Fruit fly (Drosophila melanogaster): ENCODE results near the gene CG15386.

CG15386 gene

dm6 chr2L:2172460-2173121 is 44.5 kb downstream of the CG15386 start (continued):
- TF ChIP-seq CG32772 (GFP tag; IDR thresholded peaks at IDR 0.05) (no peak), zen2 (GFP tag; IDR thresholded peaks at IDR 0.05; ENCODE audit: partially characterized antibody) (no peak), CG12659 (GFP tag; optimal IDR thresholded peaks at IDR 0.05) (no peak), dpn (GFP tag; optimal IDR thresholded peaks at IDR 0.05) (no peak), odd (GFP tag; optimal IDR thresholded peaks at IDR 0.05) (no peak), CG9876 (GFP tag; optimal IDR thresholded peaks at IDR 0.05) (no peak), CG17802 (tag; optimal IDR thresholded peaks at IDR 0.05) (no peak), row (GFP tag; IDR thresholded peaks at IDR 0.05) (peak; percentile 29; the same call in 2 of the 3 replicates), hb (GFP tag; IDR thresholded peaks at IDR 0.05; ENCODE audit: partially characterized antibody) (no peak), ems (GFP tag; optimal IDR thresholded peaks at IDR 0.05) (no peak), Sox102F (GFP tag; optimal IDR thresholded peaks at IDR 0.05) (peak; percentile 27), Dref (GFP tag; IDR thresholded peaks at IDR 0.05) (no peak), chm (GFP tag; IDR thresholded peaks at IDR 0.05) (no peak)

- TF ChIP-seq tio (GFP tag; optimal IDR thresholded peaks at IDR 0.05): no peak
- TF ChIP-seq CG12104 (GFP tag; optimal IDR thresholded peaks at IDR 0.05): no peak
- no peak for TF ChIP-seq lov (optimal IDR thresholded peaks at IDR 0.05)
- no peak for TF ChIP-seq lov (GFP tag; IDR thresholded peaks at IDR 0.05)
- TF ChIP-seq CG12769 (tag; optimal IDR thresholded peaks at IDR 0.05): peak; percentile 50
- TF ChIP-seq Stat92E (GFP tag; optimal IDR thresholded peaks at IDR 0.05): no peak
- no peak for TF ChIP-seq Dll (GFP tag; IDR thresholded peaks at IDR 0.05; ENCODE audit: partially characterized antibody)
- TF ChIP-seq D19B (GFP tag; optimal IDR thresholded peaks at IDR 0.05): no peak
- TF ChIP-seq CG34376 (GFP tag; optimal IDR thresholded peaks at IDR 0.05): peak; percentile 76
- peak; percentile 66 for TF ChIP-seq kah (GFP tag; optimal IDR thresholded peaks at IDR 0.05)
- no peak for TF ChIP-seq CG1792 (GFP tag; optimal IDR thresholded peaks at IDR 0.05)
- TF ChIP-seq B-H2 (GFP tag; optimal IDR thresholded peaks at IDR 0.05): no peak
- TF ChIP-seq CG14667 (GFP tag; IDR thresholded peaks at IDR 0.05): no peak
- TF ChIP-seq Nf-YA (GFP tag; IDR thresholded peaks at IDR 0.05): no peak
- peak; percentile 83 for TF ChIP-seq lab (GFP tag; optimal IDR thresholded peaks at IDR 0.05)
- TF ChIP-seq toy (GFP tag; IDR thresholded peaks at IDR 0.05): no peak
- no peak for TF ChIP-seq CG9437 (GFP tag; optimal IDR thresholded peaks at IDR 0.05)
- no peak for TF ChIP-seq chif (GFP tag; optimal IDR thresholded peaks at IDR 0.05)
- no peak for TF ChIP-seq D (optimal IDR thresholded peaks at IDR 0.05)
- no peak for TF ChIP-seq D (GFP tag; optimal IDR thresholded peaks at IDR 0.05)
- no peak for TF ChIP-seq tx (GFP tag; optimal IDR thresholded peaks at IDR 0.05)
- no peak for TF ChIP-seq CrebB (tag; optimal IDR thresholded peaks at IDR 0.05)
- no peak for TF ChIP-seq Dfd (GFP tag; optimal IDR thresholded peaks at IDR 0.05)
- no peak for TF ChIP-seq tap (tag; optimal IDR thresholded peaks at IDR 0.05)
- peak; percentile 22; the same call in 1 of the 2 replicates for TF ChIP-seq Poxn (GFP tag; IDR thresholded peaks at IDR 0.05)
- no peak for TF ChIP-seq bigmax (GFP tag; optimal IDR thresholded peaks at IDR 0.05)
- TF ChIP-seq GATAe (GFP tag; conservative IDR thresholded peaks at IDR 0.05): peak; percentile 77
- no peak for TF ChIP-seq dm (GFP tag; optimal IDR thresholded peaks at IDR 0.05)
- TF ChIP-seq sima (GFP tag; optimal IDR thresholded peaks at IDR 0.05): no peak
- no peak for TF ChIP-seq Hr51 (GFP tag; optimal IDR thresholded peaks at IDR 0.05)
- TF ChIP-seq CG6254 (GFP tag; optimal IDR thresholded peaks at IDR 0.05): no peak
- TF ChIP-seq CG11696 (GFP tag; IDR thresholded peaks at IDR 0.05): no peak
- no peak for TF ChIP-seq br (optimal IDR thresholded peaks at IDR 0.05)
- TF ChIP-seq hth (optimal IDR thresholded peaks at IDR 0.05): no peak
- TF ChIP-seq CG7987 (GFP tag; optimal IDR thresholded peaks at IDR 0.05): no peak
- no peak for TF ChIP-seq so (GFP tag; IDR thresholded peaks at IDR 0.05)
Observed at dm6 chr2L:2171366-2172078, 45.5 kb downstream of the CG15386 start.

Measured in whole organism, embryonic.